Fruit fly (Drosophila melanogaster) whole organism, larva: ENCODE data around the gene CtIP.

ENCODE experiments used
- noc ChIP-seq: fragments of 200-800 bp; sonication (Bioruptor generic); optimal IDR thresholded peaks from 3 replicates; lab custom pipeline; 2019; ENCODE audit warnings: missing biosample characterization, mild to moderate bottlenecking, missing genetic modification characterization, moderate library complexity

Gene CtIP

dm6 chr3L:20436069-20436468 lies at the start of gene CtIP, which contains the start of gene mRpL15:
TSS of gene CtIP (plus strand) at chr3L:20436250.
TSS of gene mRpL15 (minus strand) at chr3L:20436209.
- TF ChIP-seq noc = no peak

DNA sequence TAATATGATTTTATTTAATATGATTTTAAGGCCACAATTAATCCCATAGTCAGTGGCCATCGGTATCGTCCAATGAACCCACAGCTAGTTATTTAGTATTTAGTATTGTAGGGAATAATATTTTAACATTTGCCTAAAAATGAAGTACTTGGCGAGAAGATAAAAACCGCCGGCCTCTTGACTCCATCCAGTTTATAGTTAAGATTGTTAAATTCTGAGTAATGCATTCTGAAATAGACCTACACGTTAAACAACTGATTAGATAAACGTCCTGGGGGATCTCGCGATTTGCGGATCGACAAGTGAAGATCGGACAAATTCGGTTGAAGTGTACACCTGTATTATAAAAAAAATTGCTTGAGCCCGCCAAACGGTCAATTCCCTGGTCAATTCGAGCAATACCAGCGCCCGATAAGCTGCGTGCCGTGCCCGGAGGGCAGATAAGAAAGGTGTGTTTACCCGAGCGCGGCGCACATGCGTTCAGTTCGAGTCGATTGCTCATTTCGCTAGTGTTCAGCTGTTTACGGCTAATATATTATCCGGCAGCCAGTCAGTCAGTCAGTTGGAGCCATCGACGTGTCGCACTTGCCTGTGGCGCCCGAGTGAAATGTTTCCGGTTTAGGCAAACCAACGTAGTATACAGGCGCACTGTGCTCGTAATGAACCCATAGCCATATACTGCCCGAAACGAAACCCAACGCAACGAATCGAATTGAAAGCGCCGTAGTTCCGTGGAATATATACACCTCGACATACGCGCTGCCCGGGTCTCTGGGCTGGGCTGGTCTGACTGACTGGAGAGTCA lies 48.8 kb upstream of the CtIP start:
- TF ChIP-seq noc = peak; percentile 53

DNA sequence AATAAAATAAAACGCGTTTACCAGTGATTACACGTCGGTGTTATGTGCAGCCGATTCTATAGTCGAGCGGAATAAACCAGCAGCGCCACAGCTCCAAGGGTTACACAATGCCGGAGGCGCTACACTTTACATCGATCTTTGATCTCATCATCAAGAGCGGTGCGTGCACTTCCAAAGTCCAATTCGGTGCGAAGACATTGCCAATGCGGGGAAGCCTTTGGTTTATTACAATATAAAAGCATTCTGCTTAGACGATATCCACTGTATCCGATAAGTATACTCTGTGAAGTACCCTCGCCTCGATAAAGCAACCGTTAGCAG lies 48.2 kb upstream of the CtIP start:
- no peak for TF ChIP-seq noc

dm6 chr3L:20388983-20389382 lies 47.1 kb upstream of the CtIP start:
- TF ChIP-seq noc = peak; percentile 58

dm6 chr3L:20393357-20393756 lies 42.7 kb upstream of the CtIP start, which contains the start of gene CG33969:
TSS of gene CG33969 (minus strand) at chr3L:20393553.
- no peak for TF ChIP-seq noc

DNA sequence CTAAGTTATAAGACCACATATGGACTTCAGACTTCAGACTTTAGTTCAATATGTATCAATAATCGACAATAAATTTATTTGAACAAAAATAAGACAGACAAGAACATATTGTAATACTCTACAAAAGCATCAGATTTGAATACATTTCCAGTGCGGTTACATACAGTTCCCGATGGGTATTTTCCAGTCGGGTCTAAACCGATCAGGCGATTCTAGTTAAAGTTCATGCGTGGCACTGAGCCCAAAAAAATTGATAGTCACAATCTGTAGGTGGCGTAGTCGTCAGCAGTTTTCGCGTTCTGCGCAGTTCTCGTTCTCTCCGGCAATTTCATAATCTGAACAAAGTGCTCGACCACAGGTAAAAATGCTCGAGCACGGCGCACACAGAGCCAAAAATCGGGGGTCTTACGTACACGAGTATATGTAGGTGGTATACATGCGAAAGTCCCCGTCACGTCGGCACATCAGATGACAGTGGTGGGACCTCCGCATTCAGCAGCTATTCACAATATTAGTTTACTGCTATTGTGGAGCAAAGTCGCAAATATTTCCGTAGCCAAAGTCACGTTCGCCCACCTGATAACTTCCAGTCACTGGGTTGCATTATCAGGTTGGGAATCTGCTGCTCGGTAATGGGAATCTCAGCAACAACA lies 40.7 kb upstream of the CtIP start:
- TF ChIP-seq noc = peak; percentile 93

DNA sequence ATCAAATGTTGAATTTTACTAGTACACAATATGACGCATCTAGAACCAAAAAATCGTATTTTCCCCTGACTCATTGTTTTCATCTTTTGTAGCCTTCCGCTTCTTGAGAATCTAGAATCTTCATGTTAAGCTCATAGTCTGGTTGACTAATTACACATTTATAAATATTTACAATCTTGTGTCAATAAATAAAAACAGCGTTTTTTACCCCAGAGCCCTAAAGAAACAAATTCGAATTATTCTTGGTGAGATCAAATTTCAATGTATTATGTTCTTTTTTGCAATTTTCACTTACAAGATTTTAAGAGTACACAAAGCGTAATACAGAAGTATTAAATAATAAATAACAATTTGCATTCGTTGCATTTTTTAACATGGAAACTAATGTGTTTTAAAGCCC lies 40.0 kb upstream of the CtIP start:
- no peak for TF ChIP-seq noc

dm6 chr3L:20397770-20398169 lies 38.3 kb upstream of the CtIP start:
- no peak for TF ChIP-seq noc

DNA sequence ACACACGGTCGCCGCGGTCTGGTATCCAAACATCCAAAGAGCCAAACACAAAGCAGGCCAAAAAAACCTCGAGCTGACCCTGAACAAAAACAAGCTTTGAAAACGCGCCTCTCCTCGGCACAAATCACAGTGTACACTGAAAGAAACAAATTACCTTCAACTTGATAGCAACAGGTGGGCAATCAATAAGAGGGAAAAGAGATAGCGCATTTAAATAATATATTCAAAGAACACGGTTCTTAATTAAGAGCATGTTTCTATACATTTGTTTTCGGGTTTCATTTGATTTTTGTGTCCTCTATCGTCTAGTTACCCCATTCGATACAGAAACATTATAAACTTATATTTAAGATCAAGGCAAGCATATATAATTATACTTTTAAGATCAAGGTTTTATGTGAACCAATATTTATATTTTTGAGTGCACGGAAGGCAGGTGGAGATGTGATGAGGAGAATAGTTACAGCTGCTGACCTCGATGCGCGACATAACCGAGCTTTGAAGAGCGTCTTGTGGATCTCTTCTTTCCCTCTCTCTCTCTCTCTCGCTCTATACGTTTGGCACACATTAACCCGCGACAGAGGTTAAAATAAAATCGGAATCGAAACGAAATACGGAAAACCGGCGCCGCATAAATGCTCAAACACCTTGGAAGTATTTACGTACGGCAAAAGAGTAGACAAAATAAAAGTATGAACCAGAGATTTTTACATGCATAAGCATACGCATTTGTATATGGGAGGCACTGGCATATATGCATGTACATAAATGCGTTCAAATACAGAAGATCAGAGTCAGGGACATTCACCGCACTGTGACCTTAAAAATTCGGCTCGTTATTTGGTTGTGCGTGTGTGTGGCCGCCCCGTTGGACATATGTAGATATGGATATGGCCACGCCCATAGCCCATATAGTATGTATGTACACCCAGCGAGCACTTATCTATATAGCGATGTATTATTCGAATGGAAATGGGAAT lies 37.5 kb upstream of the CtIP start:
- peak; percentile 75 for TF ChIP-seq noc

dm6 chr3L:20399550-20400109 lies 36.4 kb upstream of the CtIP start:
- peak; percentile 83 for TF ChIP-seq noc

DNA sequence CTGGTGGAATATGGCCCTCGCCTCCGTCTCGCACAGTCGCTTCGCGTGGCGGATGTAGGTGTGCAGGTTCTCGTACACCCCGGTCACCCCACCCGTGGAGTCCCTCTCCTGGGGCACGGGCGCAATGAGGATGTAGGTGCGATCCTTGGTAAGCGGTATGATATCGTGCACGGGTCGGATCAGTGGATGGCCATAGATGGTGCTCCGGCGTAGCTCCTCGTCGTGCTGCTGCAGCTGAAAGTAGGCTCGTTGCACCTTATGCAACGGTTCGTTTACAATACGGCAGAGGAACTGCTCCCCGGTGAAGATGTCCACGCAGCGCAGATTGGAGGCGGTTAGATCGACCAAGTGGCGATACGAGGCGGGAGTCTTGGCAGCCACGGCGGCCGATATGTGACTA lies 35.5 kb upstream of the CtIP start:
- no peak for TF ChIP-seq noc

DNA sequence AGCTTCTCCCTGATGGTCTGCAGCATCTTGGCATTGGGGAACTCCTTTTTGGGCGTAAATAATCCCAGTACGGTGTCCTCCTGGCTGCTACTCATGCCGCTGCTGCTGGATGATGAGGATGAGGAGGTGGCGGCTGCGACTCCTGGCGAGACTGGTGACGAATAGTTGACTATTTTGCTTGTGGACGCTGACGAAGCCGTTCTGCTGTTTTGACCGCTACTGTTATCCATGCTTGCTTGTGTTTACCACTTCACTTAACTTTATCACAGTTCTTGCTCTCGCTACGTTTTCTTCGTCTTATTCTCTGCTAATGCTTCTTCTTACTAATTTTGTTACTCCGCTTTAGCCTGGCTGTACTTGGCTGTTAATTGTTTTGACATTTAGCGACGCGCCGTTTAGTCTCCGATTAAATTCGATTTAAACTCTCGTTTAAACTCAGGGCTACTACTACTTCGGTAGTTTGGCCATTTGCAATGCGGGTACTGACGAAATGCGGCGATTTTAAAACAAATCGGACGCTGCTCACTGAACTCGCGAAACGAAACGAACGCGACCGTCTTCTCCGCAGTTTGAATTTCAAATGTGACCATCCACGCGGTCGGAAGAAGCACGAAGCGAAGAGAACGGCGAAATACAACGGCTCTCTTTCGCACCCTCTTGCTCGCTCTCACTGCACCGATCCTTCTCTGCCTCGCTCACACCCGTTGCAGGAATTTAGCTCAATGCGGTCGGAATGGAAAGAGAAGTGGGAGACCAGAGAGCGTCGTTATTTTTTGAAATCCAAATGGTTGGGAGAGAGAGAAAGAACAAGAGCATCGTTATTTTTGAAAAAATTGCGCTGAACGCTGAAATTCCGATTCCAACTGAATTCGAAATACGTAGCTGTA lies 34.8 kb upstream of the CtIP start, which contains the start of gene trbl:
TSS of gene trbl (minus strand) at position 584 of the 887 bp plus-strand sequence.
- TF ChIP-seq noc = no peak

DNA sequence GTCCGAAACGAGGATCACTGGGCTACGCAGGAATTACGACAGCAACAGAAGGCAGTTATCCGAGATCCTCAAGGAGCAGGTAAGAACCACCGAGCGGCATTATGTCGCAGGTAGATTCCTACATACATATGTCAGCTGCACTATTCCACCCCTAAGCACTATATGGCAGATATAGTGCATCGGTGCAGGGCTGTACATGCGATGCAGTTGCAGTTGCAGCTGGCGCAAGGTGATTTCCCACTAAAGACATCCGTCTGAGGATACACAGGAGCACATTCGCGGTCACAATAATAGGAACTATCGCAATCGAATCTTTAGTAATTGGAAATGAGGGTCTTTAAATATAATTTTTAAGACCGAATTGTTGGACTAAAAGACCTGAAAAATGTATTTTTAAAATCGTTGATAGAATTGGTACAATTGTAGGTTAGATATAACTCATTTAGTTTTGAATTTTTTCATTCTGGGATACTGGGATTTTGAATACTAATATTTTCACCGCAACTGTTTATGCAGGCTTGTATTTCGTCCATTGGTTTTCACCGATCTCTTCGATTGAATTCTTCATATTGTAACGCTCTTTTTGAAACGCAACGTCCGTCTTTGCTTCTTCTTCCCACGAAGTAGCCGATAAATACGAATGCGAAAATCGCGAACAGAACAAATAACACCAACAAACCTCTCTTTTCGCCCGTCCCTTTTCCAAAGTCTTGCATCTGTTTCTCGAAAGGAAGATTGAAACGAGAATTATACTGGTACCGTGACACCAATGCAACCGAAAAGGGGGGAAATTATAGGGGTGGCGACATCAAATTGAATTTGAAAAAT lies 33.2 kb upstream of the CtIP start:
- no peak for TF ChIP-seq noc
